Worm (Caenorhabditis elegans) whole organism, L4/young adult: Measurements from ENCODE around the gene C36A4.11.
"Not testable (repeated sequence)": the region's sequence is repeated elsewhere in the genome, so short reads cannot be mapped to it uniquely, and the experiment has no call there.

Source experiments
- W03F9.2 ChIP-seq: fragments of 150-350 bp; optimal IDR thresholded peaks from 2 replicates; lab custom pipeline; 2014; ENCODE audit warnings: missing biosample characterization, missing genetic modification characterization
- dao-5 ChIP-seq: sonication (generic microtip); optimal IDR thresholded peaks from 2 replicates; lab custom pipeline; 2016; ENCODE audit warnings: missing genotype, missing genetic modification characterization, moderate library complexity, missing compliant biosample characterization
- him-1 ChIP-seq: sonication (generic microtip); optimal IDR thresholded peaks from 2 replicates; lab custom pipeline; 2016; ENCODE audit warnings: missing genotype, missing genetic modification reagents, missing genetic modification characterization, missing compliant biosample characterization

C36A4.11 gene

ce11 chrIII:3811375-3811924, 28.9 kb upstream of the C36A4.11 start:
- no peak for TF ChIP-seq him-1
- TF ChIP-seq W03F9.2: no peak
- no peak for TF ChIP-seq dao-5

ce11 chrIII:3812369-3812993, 27.9 kb upstream of the C36A4.11 start:
- no peak for TF ChIP-seq dao-5
- TF ChIP-seq him-1: no peak
- no peak for TF ChIP-seq W03F9.2

ce11 chrIII:3814421-3814820, 26.0 kb upstream of the C36A4.11 start:
- TF ChIP-seq dao-5 (no peak), him-1 (no peak), W03F9.2 (no peak)

ce11 chrIII:3819579-3819978, 20.8 kb upstream of the C36A4.11 start, which contains the start of gene dpy-27:
Gene dpy-27 (minus strand): TSS chrIII:3819679.
- TF ChIP-seq him-1 (no peak), W03F9.2 (no peak), dao-5 (no peak)

ce11 chrIII:3820134-3820533, 20.2 kb upstream of the C36A4.11 start:
- TF ChIP-seq W03F9.2 (peak; percentile 51), him-1 (no peak), dao-5 (no peak)

- TF ChIP-seq dao-5: no peak
- TF ChIP-seq W03F9.2: no peak
Observed at ce11 chrIII:3821969-3822453, 18.4 kb upstream of the C36A4.11 start, which contains the start of gene amx-1. Gene amx-1 (plus strand): TSS chrIII:3822403.

- no peak for TF ChIP-seq him-1
- TF ChIP-seq W03F9.2: no peak
- TF ChIP-seq dao-5: no peak
Observed at ce11 chrIII:3829105-3829504, 11.3 kb upstream of the C36A4.11 start, which contains the start of gene cnnm-5. Gene cnnm-5 (minus strand): TSS chrIII:3829205.

- TF ChIP-seq him-1: no peak
- no peak for TF ChIP-seq W03F9.2
- TF ChIP-seq dao-5: no peak
Observed at ce11 chrIII:3831381-3831780, 9.0 kb upstream of the C36A4.11 start, which contains the start of gene C36A4.10. Gene C36A4.10 (minus strand): TSS chrIII:3831481.

- no peak for TF ChIP-seq W03F9.2
- no peak for TF ChIP-seq dao-5
- no peak for TF ChIP-seq him-1
Observed at ce11 chrIII:3831798-3832197, 8.6 kb upstream of the C36A4.11 start.

ce11 chrIII:3832291-3832690, 8.1 kb upstream of the C36A4.11 start, which contains the start of gene cyp-25A1:
Gene cyp-25A1 (plus strand): TSS chrIII:3832591.
- TF ChIP-seq W03F9.2: no peak
- TF ChIP-seq dao-5: no peak
- TF ChIP-seq him-1: no peak

- no peak for TF ChIP-seq him-1
- TF ChIP-seq W03F9.2: no peak
- no peak for TF ChIP-seq dao-5
Observed at ce11 chrIII:3834800-3835271, 5.5 kb upstream of the C36A4.11 start, which contains the start of gene cyp-25A2. Gene cyp-25A2 (plus strand): TSS chrIII:3835221.

ce11 chrIII:3839635-3840034, 744 bp upstream of the C36A4.11 start, which contains the start of gene cyp-25A3:
Gene cyp-25A3 (minus strand): TSS chrIII:3839735.
- no peak for TF ChIP-seq dao-5
- no peak for TF ChIP-seq W03F9.2
- TF ChIP-seq him-1: no peak

- TF ChIP-seq dao-5, W03F9.2, him-1: not testable (repeated sequence)
Observed at ce11 chrIII:3843514-3843913, 3.1 kb downstream of the C36A4.11 start, which contains the start of gene C36A4.4. Gene C36A4.4 (minus strand): TSS chrIII:3843614.

ce11 chrIII:3844746-3845145, 4.4 kb downstream of the C36A4.11 start, which contains the start of gene maph-1.3:
Gene maph-1.3 (plus strand): TSS chrIII:3844893.
- not testable (repeated sequence) for TF ChIP-seq W03F9.2, dao-5, him-1

- TF ChIP-seq him-1, W03F9.2, dao-5: not testable (repeated sequence)
Observed at ce11 chrIII:3852030-3852579, 11.7 kb downstream of the C36A4.11 start, which contains the start of gene cyp-25A4. Gene cyp-25A4 (minus strand): TSS chrIII:3852080.
